Worm (Caenorhabditis elegans) whole organism, L2 larva: Measurements from ENCODE around the gene rpl-21.

Experiments
- C34F6.9 ChIP-seq: fragments of 150-350 bp; optimal IDR thresholded peaks from 2 replicates; lab custom pipeline; 2014; ENCODE audit warnings: missing biosample characterization, missing genetic modification characterization
- F13H6.1 ChIP-seq: sonication (generic microtip); optimal IDR thresholded peaks from 2 replicates; lab custom pipeline; 2016; ENCODE audit warnings: missing genetic modification characterization, missing compliant biosample characterization
- Y55F3AM.14 ChIP-seq: fragments of 200-800 bp; sonication (Bioruptor generic); optimal IDR thresholded peaks from 2 replicates; lab custom pipeline; 2018; ENCODE audit warnings: mild to moderate bottlenecking, missing genetic modification characterization, missing compliant biosample characterization
- alr-1 ChIP-seq: fragments of 150-350 bp; optimal IDR thresholded peaks from 2 replicates; lab custom pipeline; 2014; ENCODE audit warnings: missing biosample characterization, missing genetic modification characterization
- aly-2 ChIP-seq: fragments of 150-350 bp; optimal IDR thresholded peaks from 2 replicates; lab custom pipeline; 2014; ENCODE audit warnings: missing biosample characterization, missing genetic modification characterization
- ceh-16 ChIP-seq: fragments of 150-350 bp; optimal IDR thresholded peaks from 2 replicates; lab custom pipeline; 2014; ENCODE audit warnings: missing biosample characterization, missing genetic modification characterization
- crh-2 ChIP-seq: sonication (generic microtip); optimal IDR thresholded peaks from 2 replicates; lab custom pipeline; 2017; ENCODE audit warnings: missing biosample characterization, missing genetic modification characterization
- egl-27 ChIP-seq: sonication (generic microtip); optimal IDR thresholded peaks from 3 replicates; lab custom pipeline; 2017; ENCODE audit warnings: missing biosample characterization, missing genetic modification reagents, missing genetic modification characterization
- elt-1 ChIP-seq: fragments of 150-350 bp; optimal IDR thresholded peaks from 2 replicates; lab custom pipeline; 2014; ENCODE audit warnings: missing biosample characterization, missing genetic modification characterization
- elt-3 ChIP-seq: sonication (generic microtip); optimal IDR thresholded peaks from 2 replicates; lab custom pipeline; 2017; ENCODE audit warnings: missing biosample characterization, missing genetic modification characterization
- fos-1 ChIP-seq: fragments of 150-350 bp; optimal IDR thresholded peaks from 2 replicates; lab custom pipeline; 2014; ENCODE audit warnings: missing biosample characterization, missing genetic modification characterization
- gmeb-1 ChIP-seq: fragments of 150-350 bp; optimal IDR thresholded peaks from 2 replicates; lab custom pipeline; 2014; ENCODE audit warnings: missing biosample characterization, missing genetic modification characterization
- lin-11 ChIP-seq: fragments of 150-350 bp; sonication (generic microtip); optimal IDR thresholded peaks from 2 replicates; lab custom pipeline; 2014; ENCODE audit warnings: missing biosample characterization, missing genetic modification characterization, inconsistent platforms, mixed read lengths
- lin-13 ChIP-seq: fragments of 150-350 bp; optimal IDR thresholded peaks from 2 replicates; lab custom pipeline; 2014; ENCODE audit warnings: missing biosample characterization, missing genetic modification reagents, missing genetic modification characterization
- lsy-2 ChIP-seq, 2 experiments: fragments of 150-350 bp in 1 of 2; sonication (generic microtip) in 1 of 2; optimal IDR thresholded peaks; 2 replicates each; lab custom pipeline; 2014 to 2017; ENCODE audit warnings: missing biosample characterization in 2 of 2, missing genetic modification characterization in 2 of 2
- mab-5 ChIP-seq: fragments of 150-350 bp; optimal IDR thresholded peaks from 2 replicates; lab custom pipeline; 2014; ENCODE audit warnings: missing biosample characterization, missing genetic modification characterization
- mbf-1 ChIP-seq: sonication (generic microtip); optimal IDR thresholded peaks from 2 replicates; lab custom pipeline; 2017; ENCODE audit warnings: missing biosample characterization, missing genetic modification characterization
- nhr-10 ChIP-seq: sonication (generic microtip); optimal IDR thresholded peaks from 2 replicates; lab custom pipeline; 2017; ENCODE audit warnings: missing biosample characterization, missing genetic modification characterization
- nhr-11 ChIP-seq: fragments of 150-350 bp; optimal IDR thresholded peaks from 2 replicates; lab custom pipeline; 2014; ENCODE audit warnings: missing biosample characterization, missing genetic modification characterization
- nhr-129 ChIP-seq: fragments of 150-350 bp; optimal IDR thresholded peaks from 2 replicates; lab custom pipeline; 2014; ENCODE audit warnings: missing biosample characterization, missing genetic modification characterization
- nhr-21 ChIP-seq: fragments of 150-350 bp; optimal IDR thresholded peaks from 2 replicates; lab custom pipeline; 2014; ENCODE audit warnings: missing biosample characterization, missing genetic modification characterization
- nhr-23 ChIP-seq: fragments of 150-350 bp; optimal IDR thresholded peaks from 2 replicates; lab custom pipeline; 2014; ENCODE audit warnings: missing biosample characterization, missing genetic modification reagents, missing genetic modification characterization
- nhr-237 ChIP-seq: fragments of 150-350 bp; optimal IDR thresholded peaks from 2 replicates; lab custom pipeline; 2014; ENCODE audit warnings: missing biosample characterization, missing genetic modification characterization
- nhr-25 ChIP-seq: fragments of 150-350 bp; sonication (generic microtip); optimal IDR thresholded peaks from 3 replicates; lab custom pipeline; 2014; ENCODE audit warnings: missing biosample characterization, missing genetic modification characterization
- nhr-6 ChIP-seq: fragments of 150-350 bp; optimal IDR thresholded peaks from 2 replicates; lab custom pipeline; 2014; ENCODE audit warnings: missing biosample characterization, missing genetic modification characterization
- skn-1 ChIP-seq: sonication (generic microtip); optimal IDR thresholded peaks from 2 replicates; lab custom pipeline; 2017; ENCODE audit warnings: missing biosample characterization, missing genetic modification characterization
- sma-3 ChIP-seq: sonication (generic microtip); optimal IDR thresholded peaks from 2 replicates; lab custom pipeline; 2016; ENCODE audit warnings: missing genetic modification reagents, missing genetic modification characterization, missing compliant biosample characterization
- sma-9 ChIP-seq, 2 experiments: fragments of 150-350 bp in 1 of 2; sonication (generic microtip) in 1 of 2; optimal IDR thresholded peaks; 2 replicates each; lab custom pipeline; 2014 to 2016; ENCODE audit warnings: missing genetic modification characterization in 2 of 2, mild to moderate bottlenecking in 1 of 2, missing biosample characterization in 1 of 2, missing compliant biosample characterization in 1 of 2, missing genetic modification reagents in 1 of 2, moderate library complexity in 1 of 2
- unc-39 ChIP-seq: fragments of 150-350 bp; optimal IDR thresholded peaks from 2 replicates; lab custom pipeline; 2014; ENCODE audit warnings: missing biosample characterization, missing genetic modification characterization
- unc-55 ChIP-seq: fragments of 150-350 bp; sonication (generic microtip); optimal IDR thresholded peaks from 3 replicates; lab custom pipeline; 2014; ENCODE audit warnings: missing biosample characterization, missing genetic modification reagents, missing genetic modification characterization
- unc-62 ChIP-seq: fragments of 150-350 bp; optimal IDR thresholded peaks from 2 replicates; lab custom pipeline; 2014; ENCODE audit warnings: missing biosample characterization, missing genetic modification reagents, missing genetic modification characterization
- zag-1 ChIP-seq: fragments of 150-350 bp; optimal IDR thresholded peaks from 2 replicates; lab custom pipeline; 2014; ENCODE audit warnings: missing biosample characterization, missing genetic modification characterization
- ztf-11 ChIP-seq: sonication (generic microtip); optimal IDR thresholded peaks from 2 replicates; lab custom pipeline; 2017; ENCODE audit warnings: missing biosample characterization, missing genetic modification characterization

rpl-21 gene

DNA sequence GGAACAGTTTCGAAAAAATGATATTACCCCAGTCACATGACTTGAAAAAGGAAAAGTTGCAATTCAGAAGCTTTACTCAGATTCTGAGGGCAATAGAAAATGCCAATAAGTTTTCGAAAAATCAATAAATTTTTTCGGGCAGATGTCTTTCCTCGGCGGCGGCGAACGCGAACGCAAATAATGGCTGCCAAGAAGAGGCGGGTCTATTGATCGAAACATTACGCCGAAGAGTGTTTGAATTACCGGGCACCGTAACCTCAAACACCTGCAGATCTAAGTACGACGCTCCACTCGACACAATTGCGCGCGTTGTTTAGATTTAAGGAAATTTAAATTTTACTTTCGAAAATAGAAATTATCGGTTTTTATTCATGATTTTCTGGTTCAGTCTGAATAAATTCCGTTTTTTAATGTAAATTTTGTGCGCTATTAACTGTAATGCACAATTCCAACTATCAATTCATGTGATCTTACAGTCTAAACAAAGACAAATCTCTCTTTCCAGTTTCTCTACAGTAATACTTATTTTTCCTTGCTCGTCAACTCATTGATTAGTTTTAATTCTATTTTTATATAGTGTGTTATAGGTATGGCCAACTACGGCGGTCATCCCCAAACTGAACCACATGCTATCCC lies 33.9 kb upstream of the rpl-21 start, which contains the start of gene prp-8 (continued):
- peak; percentile 88 for TF ChIP-seq sma-9 (GFP tag; optimal IDR thresholded peaks at IDR 0.05; lab: Kevin White, UChicago)
- TF ChIP-seq sma-9 (tag; optimal IDR thresholded peaks at IDR 0.05; lab: Kevin White, UChicago): no peak
- TF ChIP-seq elt-1 (tag; lab: Kevin White, UChicago): no peak
- TF ChIP-seq crh-2 (tag; lab: Kevin White, UChicago): peak; percentile 95
- peak; percentile 94 for TF ChIP-seq lin-11 (tag; lab: Kevin White, UChicago)
- no peak for TF ChIP-seq skn-1 (tag; lab: Kevin White, UChicago)
- TF ChIP-seq ceh-16 (tag; lab: Kevin White, UChicago): peak; percentile 85
- no peak for TF ChIP-seq alr-1 (tag; lab: Kevin White, UChicago)
- peak; percentile 88 for TF ChIP-seq gmeb-1 (tag; lab: Kevin White, UChicago)
- TF ChIP-seq lin-13 (GFP tag; lab: Kevin White, UChicago): peak; percentile 91
- no peak for TF ChIP-seq nhr-23 (tag; lab: Kevin White, UChicago)
- no peak for TF ChIP-seq aly-2 (tag; lab: Kevin White, UChicago)
- TF ChIP-seq F13H6.1 (tag; lab: Kevin White, UChicago): peak; percentile 88
- no peak for TF ChIP-seq mbf-1 (tag; lab: Kevin White, UChicago)
- TF ChIP-seq nhr-11 (tag; lab: Kevin White, UChicago): no peak
- TF ChIP-seq unc-62 (GFP tag; lab: Kevin White, UChicago): no peak
- peak; percentile 65 for TF ChIP-seq zag-1
- TF ChIP-seq nhr-237: no peak

DNA sequence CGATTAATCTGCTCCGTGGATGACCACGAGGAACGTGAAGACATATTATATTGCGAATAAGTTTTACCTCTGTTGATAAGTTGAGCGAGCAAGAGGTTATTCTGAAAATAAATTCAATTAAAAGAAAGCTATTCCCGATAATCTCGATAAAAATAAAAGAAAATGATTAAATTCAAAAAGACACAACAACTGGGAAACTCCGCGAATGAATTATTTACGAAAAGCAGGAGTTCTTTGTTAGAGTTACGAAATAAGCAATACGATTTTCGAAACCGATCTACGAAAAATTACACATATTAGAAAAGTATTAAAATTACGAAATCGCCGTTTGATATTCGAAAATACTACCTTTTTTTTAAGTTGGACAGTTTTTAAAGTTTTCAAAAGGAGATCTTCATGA lies 33.3 kb upstream of the rpl-21 start, which contains the start of gene bath-42:
bath-42 (minus strand) TSS at position 101 of the 400 bp plus-strand sequence.
- TF ChIP-seq unc-55 (GFP tag; lab: Kevin White, UChicago): peak; percentile 9
- TF ChIP-seq F13H6.1 (tag; lab: Kevin White, UChicago): no peak
- TF ChIP-seq unc-62 (GFP tag; lab: Kevin White, UChicago): no peak
- TF ChIP-seq nhr-129 (tag; lab: Kevin White, UChicago): no peak
- TF ChIP-seq, all 48 proteins: peak for 1

DNA sequence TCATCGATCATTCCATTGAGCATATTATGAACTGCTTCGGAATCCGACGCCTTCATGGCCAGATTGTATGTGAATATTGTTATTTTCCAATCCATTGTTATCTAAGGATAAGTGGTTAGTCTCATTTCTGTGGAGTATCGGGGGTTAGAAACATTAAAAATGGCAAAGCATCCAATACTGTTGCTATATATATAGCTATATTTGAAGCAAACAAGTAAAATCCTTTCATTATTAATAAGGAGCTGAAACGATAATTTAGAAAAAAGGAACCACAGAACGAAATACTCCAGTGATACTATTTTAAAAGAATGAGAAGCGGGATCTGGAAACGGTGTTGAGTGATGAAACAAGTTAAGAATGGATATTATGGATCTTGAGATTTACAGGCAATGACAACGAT lies 31.2 kb upstream of the rpl-21 start, which contains the start of gene inpp-5K:
inpp-5K (minus strand) TSS at position 101 of the 400 bp plus-strand sequence.
- TF ChIP-seq elt-3 (tag; lab: Kevin White, UChicago) (no peak), aly-2 (tag; lab: Kevin White, UChicago) (no peak), Y55F3AM.14 (no peak), nhr-21 (no peak), sma-3 (GFP tag; lab: Kevin White, UChicago) (no peak), nhr-25 (tag; lab: Kevin White, UChicago) (no peak), mbf-1 (tag; lab: Kevin White, UChicago) (no peak), unc-39 (tag; lab: Kevin White, UChicago) (no peak), mab-5 (no peak)

DNA sequence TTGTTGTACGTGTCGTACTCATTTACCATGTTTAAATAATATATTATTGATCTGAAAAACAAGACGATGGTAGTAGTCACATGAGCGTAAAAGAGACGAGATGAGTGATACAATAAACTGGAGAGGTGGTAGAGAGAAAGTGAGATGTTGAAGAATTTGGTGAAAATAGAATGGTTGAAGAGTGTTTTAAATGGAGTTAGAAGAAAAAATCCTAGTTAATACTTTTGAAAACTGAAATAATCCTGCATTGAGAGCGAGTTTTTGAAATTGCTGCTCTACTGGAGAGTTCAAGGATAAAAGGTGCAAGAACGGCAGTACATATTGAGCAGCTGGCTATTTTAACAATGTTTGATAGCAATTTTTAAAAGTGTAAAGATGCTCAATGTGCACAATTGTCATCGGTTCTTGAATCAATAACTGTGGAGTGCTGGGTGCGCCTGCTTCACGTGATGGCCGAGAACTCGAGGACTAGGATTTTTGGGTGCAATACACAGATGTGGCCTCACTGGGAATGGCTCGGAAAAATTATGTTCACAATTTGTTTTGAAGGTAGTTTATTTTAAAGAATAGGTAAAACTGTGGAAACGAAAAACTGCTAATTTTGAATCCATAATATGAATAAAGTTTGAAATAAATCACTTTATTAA lies 28.2 kb upstream of the rpl-21 start, which contains the start of gene atg-13:
atg-13 (minus strand) TSS at position 51 of the 647 bp plus-strand sequence.
- peak in 1 of 2 experiments; percentile 34 for TF ChIP-seq lsy-2 (tag; optimal IDR thresholded peaks at IDR 0.05; lab: Kevin White, UChicago)
- TF ChIP-seq fos-1: peak; percentile 1
- TF ChIP-seq nhr-129 (tag; lab: Kevin White, UChicago): peak; percentile 17
- TF ChIP-seq nhr-6 (tag; lab: Kevin White, UChicago): no peak
- TF ChIP-seq gmeb-1 (tag; lab: Kevin White, UChicago): peak; percentile 8
- no peak for TF ChIP-seq skn-1 (tag; lab: Kevin White, UChicago)
- TF ChIP-seq, all 48 proteins: peak for 4

DNA sequence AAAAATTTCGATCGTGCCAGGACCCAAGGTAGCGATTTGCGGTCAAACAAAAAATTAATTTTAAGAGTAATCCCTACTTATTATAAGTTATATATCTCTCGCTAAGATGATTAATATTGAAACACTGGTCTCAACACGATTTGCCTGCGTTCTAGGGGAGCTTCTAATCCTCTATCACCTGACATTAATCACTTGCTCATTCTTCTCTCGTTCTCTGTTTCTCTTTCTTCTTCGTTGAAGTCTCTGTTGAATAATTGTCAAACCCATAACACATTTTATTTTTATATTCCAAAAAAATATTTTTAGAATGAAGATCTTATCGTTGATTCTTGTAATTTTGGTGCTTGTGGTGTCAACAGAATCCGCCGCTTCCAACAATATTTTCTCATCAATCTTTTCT lies 25.1 kb upstream of the rpl-21 start, which contains the start of gene D2007.1:
D2007.1 (plus strand) TSS at position 301 of the 400 bp plus-strand sequence.
- TF ChIP-seq ztf-11 (tag; lab: Kevin White, UChicago) (no peak), elt-1 (tag; lab: Kevin White, UChicago) (no peak), egl-27 (tag; lab: Kevin White, UChicago) (no peak), lsy-2 (tag; optimal IDR thresholded peaks at IDR 0.05; lab: Kevin White, UChicago) (peak in 1 of 2 experiments; percentile 1), C34F6.9 (tag; lab: Kevin White, UChicago) (peak; percentile 32), nhr-10 (tag; lab: Kevin White, UChicago) (no peak), nhr-23 (tag; lab: Kevin White, UChicago) (no peak)
